Fruit fly (Drosophila melanogaster): Measurements from ENCODE around the gene CG17721.
A peak's percentile ranks its signal among the peaks of the same experiment; 100 is the strongest.

CG17721 gene

dm6 chr3R:11211291-11212061 is 23.5 kb upstream of the CG17721 start (continued):
- TF ChIP-seq CG7372 (GFP tag; IDR thresholded peaks at IDR 0.05): peak; percentile 55; the same call in 1 of the 2 replicates
- no peak for TF ChIP-seq yki (optimal IDR thresholded peaks at IDR 0.05)
- TF ChIP-seq CG12071 (GFP tag; optimal IDR thresholded peaks at IDR 0.05): peak; percentile 58
- TF ChIP-seq CG7271 (tag; optimal IDR thresholded peaks at IDR 0.05): no peak
- peak; percentile 74 for TF ChIP-seq HLH54F (GFP tag; optimal IDR thresholded peaks at IDR 0.05)
- TF ChIP-seq tap (tag; optimal IDR thresholded peaks at IDR 0.05): peak; percentile 45
- TF ChIP-seq nerfin-2 (GFP tag; IDR thresholded peaks at IDR 0.05; ENCODE audit: partially characterized antibody): no peak
- peak; percentile 55 to 66 for TF ChIP-seq chif (GFP tag; optimal IDR thresholded peaks at IDR 0.05)
- TF ChIP-seq Dip2 (GFP tag; IDR thresholded peaks at IDR 0.05): no peak
- peak; percentile 96 for TF ChIP-seq row (GFP tag; IDR thresholded peaks at IDR 0.05)
- TF ChIP-seq CG30020 (tag; optimal IDR thresholded peaks at IDR 0.05): peak; percentile 10
- peak; percentile 66 for TF ChIP-seq CG14050 (GFP tag; IDR thresholded peaks at IDR 0.05)
- peak; percentile 63 for TF ChIP-seq CG1603 (tag; optimal IDR thresholded peaks at IDR 0.05)
- peak; percentile 45 for TF ChIP-seq gsb-n (tag; optimal IDR thresholded peaks at IDR 0.05)
- peak; percentile 63 for TF ChIP-seq bowl (GFP tag; IDR thresholded peaks at IDR 0.05)
- TF ChIP-seq NfI (GFP tag; optimal IDR thresholded peaks at IDR 0.05): peak; percentile 73
- peak; percentile 83 for TF ChIP-seq ind (GFP tag; optimal IDR thresholded peaks at IDR 0.05)
- TF ChIP-seq Deaf1 (tag; optimal IDR thresholded peaks at IDR 0.05): peak; percentile 35
- TF ChIP-seq lola (GFP tag; optimal IDR thresholded peaks at IDR 0.05): peak in 1 of 3 experiments; percentile 49
- TF ChIP-seq CG10209 (GFP tag; optimal IDR thresholded peaks at IDR 0.05): peak; percentile 57
- no peak for TF ChIP-seq trh (GFP tag; optimal IDR thresholded peaks at IDR 0.05)
- peak; percentile 99 for TF ChIP-seq scrt (GFP tag; optimal IDR thresholded peaks at IDR 0.05)
- TF ChIP-seq lilli (GFP tag; optimal IDR thresholded peaks at IDR 0.05): peak; percentile 90
- TF ChIP-seq CG17186 (GFP tag; optimal IDR thresholded peaks at IDR 0.05): no peak
- TF ChIP-seq CG12299 (tag; optimal IDR thresholded peaks at IDR 0.05): peak; percentile 33
- no peak for TF ChIP-seq CG31365 (tag; optimal IDR thresholded peaks at IDR 0.05)
- TF ChIP-seq CG17359 (tag; optimal IDR thresholded peaks at IDR 0.05): peak; percentile 73
- TF ChIP-seq btn (GFP tag; optimal IDR thresholded peaks at IDR 0.05): no peak
- peak; percentile 68 for TF ChIP-seq mirr (GFP tag; optimal IDR thresholded peaks at IDR 0.05)
- peak in 1 of 2 experiments; percentile 69 for TF ChIP-seq bsh (GFP tag; optimal IDR thresholded peaks at IDR 0.05)
- peak; percentile 80 for TF ChIP-seq gem (tag; optimal IDR thresholded peaks at IDR 0.05)
- TF ChIP-seq CG15479 (GFP tag; optimal IDR thresholded peaks at IDR 0.05): no peak
- TF ChIP-seq CG13894 (tag; optimal IDR thresholded peaks at IDR 0.05): peak; percentile 94
- peak; percentile 9 for TF ChIP-seq CG6854 (GFP tag; optimal IDR thresholded peaks at IDR 0.05)
- TF ChIP-seq ap (GFP tag; IDR thresholded peaks at IDR 0.05): peak; percentile 39; the same call in 1 of the 2 replicates
- TF ChIP-seq tll (GFP tag; optimal IDR thresholded peaks at IDR 0.05): peak in 1 of 2 experiments; percentile 5
- no peak for TF ChIP-seq CG7745 (tag; optimal IDR thresholded peaks at IDR 0.05)
- peak; percentile 62 for TF ChIP-seq seq (GFP tag; IDR thresholded peaks at IDR 0.05)
- peak; percentile 81 for TF ChIP-seq zfh2 (GFP tag; optimal IDR thresholded peaks at IDR 0.05)
- no peak for TF ChIP-seq salm (tag; optimal IDR thresholded peaks at IDR 0.05)
- peak; percentile 97 for TF ChIP-seq grau (tag; optimal IDR thresholded peaks at IDR 0.05)
- TF ChIP-seq CG10565 (GFP tag; optimal IDR thresholded peaks at IDR 0.05): no peak
- peak; percentile 34 for TF ChIP-seq pros (GFP tag; optimal IDR thresholded peaks at IDR 0.05)
- TF ChIP-seq CG17328 (GFP tag; IDR thresholded peaks at IDR 0.05): peak; percentile 78
- peak; percentile 53 for TF ChIP-seq CG10267 (tag; optimal IDR thresholded peaks at IDR 0.05)
- no peak for TF ChIP-seq GATAe (GFP tag; conservative IDR thresholded peaks at IDR 0.05)
- TF ChIP-seq ERR (GFP tag; optimal IDR thresholded peaks at IDR 0.05): peak; percentile 30
- TF ChIP-seq Nf-YC (tag; optimal IDR thresholded peaks at IDR 0.05): peak; percentile 71
